Fruit fly (Drosophila melanogaster) whole organism, prepupa: ENCODE results near the gene fd96Ca.

Experiments used
- CG11762 ChIP-seq: fragments of 200-800 bp; sonication (Bioruptor generic); optimal IDR thresholded peaks from 3 replicates; lab custom pipeline; 2016; ENCODE audit warnings: missing biosample characterization, missing genetic modification characterization; ENCODE audit not compliant: insufficient read depth
- CG1621 ChIP-seq: fragments of 200-800 bp; sonication (Bioruptor generic); optimal IDR thresholded peaks from 3 replicates; lab custom pipeline; 2018; ENCODE audit warnings: missing biosample characterization, mild to moderate bottlenecking, missing genetic modification characterization
- CG16779 ChIP-seq: fragments of 200-800 bp; sonication (Bioruptor generic); optimal IDR thresholded peaks from 3 replicates; lab custom pipeline; 2017; ENCODE audit warnings: missing biosample characterization, mild to moderate bottlenecking, missing genetic modification characterization
- CG3032 ChIP-seq: fragments of 200-800 bp; optimal IDR thresholded peaks from 2 replicates; lab custom pipeline; 2019; ENCODE audit warnings: missing biosample characterization, mild to moderate bottlenecking, missing genetic modification characterization, moderate library complexity
- CG32006 ChIP-seq: fragments of 200-800 bp; sonication (Bioruptor generic); optimal IDR thresholded peaks from 3 replicates; lab custom pipeline; 2017; ENCODE audit warnings: missing biosample characterization, mild to moderate bottlenecking, missing genetic modification characterization
- CG4318 ChIP-seq: fragments of 200-800 bp; sonication (Bioruptor generic); optimal IDR thresholded peaks from 3 replicates; lab custom pipeline; 2017; ENCODE audit warnings: missing biosample characterization, mild to moderate bottlenecking, missing genetic modification characterization
- CG8632 ChIP-seq: fragments of 200-800 bp; sonication (Bioruptor generic); optimal IDR thresholded peaks from 3 replicates; lab custom pipeline; 2016; ENCODE audit warnings: missing biosample characterization, missing genetic modification characterization
- Smox ChIP-seq: fragments of 200-800 bp; sonication (Bioruptor generic); optimal IDR thresholded peaks from 3 replicates; lab custom pipeline; 2016; ENCODE audit warnings: missing biosample characterization, missing genetic modification characterization
- eg ChIP-seq: fragments of 200-800 bp; sonication (Bioruptor generic); IDR thresholded peaks from 3 replicates; pipeline ENCODE4 v1.3.6; 2022; ENCODE audit warnings: missing biosample characterization, missing genetic modification characterization
- topi ChIP-seq: fragments of 200-800 bp; sonication (Bioruptor generic); optimal IDR thresholded peaks from 3 replicates; lab custom pipeline; 2016; ENCODE audit warnings: missing biosample characterization, missing genetic modification characterization

dm6 chr3R:25032686-25033085, 49.8 kb upstream of the fd96Ca start:
- no peak for TF ChIP-seq CG32006
- TF ChIP-seq CG16779 (tag; lab: Kevin White, UChicago), result no peak
- no peak for TF ChIP-seq CG8632 (GFP tag; lab: Kevin White, UChicago)
- no peak for TF ChIP-seq Smox (GFP tag; lab: Kevin White, UChicago)
- TF ChIP-seq CG1621, result no peak
- TF ChIP-seq CG11762 (GFP tag; lab: Kevin White, UChicago), result no peak
- TF ChIP-seq topi, result no peak
- TF ChIP-seq eg (GFP tag; lab: Robert Waterston, UW), result no peak
- no peak for TF ChIP-seq CG3032 (tag; lab: Kevin White, UChicago)
- no peak for TF ChIP-seq CG4318
